Worm (Caenorhabditis elegans) whole organism, L3 larva: Measurements from ENCODE around the gene T19D12.6.

Experiments used
- ama-1 ChIP-seq: fragments of 150-350 bp; optimal IDR thresholded peaks from 2 replicates; lab custom pipeline; 2018
- fos-1 ChIP-seq: fragments of 150-350 bp; optimal IDR thresholded peaks from 2 replicates; lab custom pipeline; 2014; ENCODE audit warnings: missing biosample characterization, missing genetic modification characterization
- hmg-11 ChIP-seq: sonication (generic microtip); optimal IDR thresholded peaks from 2 replicates; lab custom pipeline; 2016; ENCODE audit warnings: missing genetic modification characterization, missing compliant biosample characterization
- pha-4 ChIP-seq: fragments of 150-350 bp; optimal IDR thresholded peaks from 2 replicates; lab custom pipeline; 2014; ENCODE audit warnings: missing biosample characterization, missing genetic modification reagents, missing genetic modification characterization
- sea-2 ChIP-seq: fragments of 150-350 bp; sonication (generic microtip); optimal IDR thresholded peaks from 4 replicates; lab custom pipeline; 2014; ENCODE audit warnings: missing biosample characterization, missing genetic modification reagents, missing genetic modification characterization
- skn-1 ChIP-seq: fragments of 150-350 bp; optimal IDR thresholded peaks from 2 replicates; lab custom pipeline; 2014; ENCODE audit warnings: missing biosample characterization, missing genetic modification characterization
- snpc-4 ChIP-seq: fragments of 150-350 bp; optimal IDR thresholded peaks from 2 replicates; lab custom pipeline; 2014; ENCODE audit warnings: missing biosample characterization, missing genetic modification characterization
- unc-62 ChIP-seq: fragments of 150-350 bp; sonication (generic microtip); optimal IDR thresholded peaks from 4 replicates; lab custom pipeline; 2014; ENCODE audit warnings: missing biosample characterization, missing genetic modification reagents, missing genetic modification characterization

DNA sequence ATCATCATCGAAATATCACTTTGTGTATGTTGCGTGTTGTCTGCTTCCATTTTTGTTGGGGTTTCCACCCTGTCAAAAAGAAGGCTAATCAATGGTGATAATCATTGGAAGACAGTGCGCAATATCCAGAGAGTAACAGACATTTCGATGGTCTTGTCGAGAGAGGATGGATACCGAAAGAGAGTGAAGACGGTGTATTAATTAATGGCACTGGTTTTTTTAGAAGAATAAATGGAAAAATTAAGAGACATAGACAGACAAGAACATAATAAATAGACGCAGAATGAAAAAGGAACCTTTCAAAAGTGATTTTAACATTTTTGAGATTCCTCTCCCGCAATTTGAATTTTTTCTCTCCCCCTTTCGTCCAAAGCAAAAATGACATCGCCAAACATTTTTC is 23.9 kb downstream of the T19D12.6 start:
- no peak for TF ChIP-seq fos-1
- TF ChIP-seq skn-1 (tag; lab: Kevin White, UChicago), result no peak
- no peak for TF ChIP-seq pha-4 (tag; lab: Kevin White, UChicago)
- TF ChIP-seq hmg-11, result no peak
- TF ChIP-seq snpc-4 (tag; lab: Kevin White, UChicago), result no peak
- TF ChIP-seq ama-1 (lab: Kevin White, UChicago), result no peak
- no peak for TF ChIP-seq sea-2 (GFP tag; lab: Kevin White, UChicago)
- TF ChIP-seq unc-62 (GFP tag; lab: Kevin White, UChicago), result no peak
